Worm (Caenorhabditis elegans) whole organism, late embryonic: ENCODE results near the gene cdo-1.

Source experiments
- C38D4.7 ChIP-seq: fragments of 200-800 bp; sonication (Bioruptor generic); optimal IDR thresholded peaks from 2 replicates; lab custom pipeline; 2018; ENCODE audit warnings: mild to moderate bottlenecking, missing genetic modification characterization, moderate library complexity, missing compliant biosample characterization
- Y22D7AL.16 ChIP-seq: sonication (generic microtip); optimal IDR thresholded peaks from 2 replicates; lab custom pipeline; 2016; ENCODE audit warnings: missing genetic modification characterization, missing compliant biosample characterization
- ama-1 ChIP-seq: fragments of 150-350 bp; optimal IDR thresholded peaks from 2 replicates; lab custom pipeline; 2014
- ceh-6 ChIP-seq: fragments of 200-800 bp; sonication (Bioruptor generic); optimal IDR thresholded peaks from 2 replicates; lab custom pipeline; 2018; ENCODE audit warnings: mild to moderate bottlenecking, missing genetic modification characterization, missing compliant biosample characterization
- lin-11 ChIP-seq: fragments of 200-800 bp; sonication (Bioruptor generic); optimal IDR thresholded peaks from 2 replicates; lab custom pipeline; 2018; ENCODE audit warnings: mild to moderate bottlenecking, missing genetic modification characterization, missing compliant biosample characterization
- nhr-11 ChIP-seq: fragments of 150-350 bp; optimal IDR thresholded peaks from 2 replicates; lab custom pipeline; 2014; ENCODE audit warnings: missing biosample characterization, missing genetic modification characterization
- pag-3 ChIP-seq: sonication (generic microtip); optimal IDR thresholded peaks from 2 replicates; lab custom pipeline; 2016; ENCODE audit warnings: missing compliant biosample characterization, missing genetic modification characterization, borderline replicate concordance
- sdc-2 ChIP-seq: sonication (generic microtip); optimal IDR thresholded peaks from 2 replicates; lab custom pipeline; 2016; ENCODE audit warnings: missing genotype, missing genetic modification characterization, missing compliant biosample characterization
- unc-55 ChIP-seq: sonication (generic microtip); optimal IDR thresholded peaks from 2 replicates; lab custom pipeline; 2017; ENCODE audit warnings: missing biosample characterization, missing genetic modification reagents, missing genetic modification characterization

DNA sequence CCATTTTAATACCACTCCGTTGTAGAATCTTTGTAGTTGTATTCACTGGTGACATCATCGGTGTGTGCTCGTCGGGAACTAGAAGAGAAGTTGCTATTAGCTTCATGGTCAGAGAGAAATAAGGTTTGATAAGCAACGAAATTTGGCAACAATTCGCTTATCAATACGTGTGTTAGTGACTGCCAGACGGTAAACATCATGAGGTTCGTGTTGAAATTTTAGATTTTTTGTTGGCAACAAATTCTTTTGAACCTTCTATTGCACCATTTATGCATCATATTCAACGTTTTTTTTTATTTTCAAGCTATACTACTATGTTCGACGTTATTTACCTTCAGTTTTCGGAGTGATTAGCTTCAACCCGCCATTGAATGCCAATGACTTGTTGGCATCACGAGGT is 39.6 kb downstream of the cdo-1 start:
- TF ChIP-seq pag-3 (tag; lab: Kevin White, UChicago), result no peak
- no peak for TF ChIP-seq Y22D7AL.16 (tag; lab: Kevin White, UChicago)
- TF ChIP-seq ama-1 (lab: Kevin White, UChicago), result no peak
- no peak for TF ChIP-seq unc-55
- no peak for TF ChIP-seq C38D4.7
- no peak for TF ChIP-seq ceh-6 (GFP tag; lab: Kevin White, UChicago)
- no peak for TF ChIP-seq lin-11 (tag; lab: Kevin White, UChicago)
- TF ChIP-seq sdc-2, result no peak
- TF ChIP-seq nhr-11 (tag; lab: Kevin White, UChicago), result no peak
